Fruit fly (Drosophila melanogaster) whole organism, embryonic: ENCODE results near the gene wtrw.
A peak's percentile ranks its signal among the peaks of the same experiment; 100 is the strongest.

Source experiments
- CG10431 ChIP-seq: fragments of 200-800 bp; sonication (Bioruptor generic); optimal IDR thresholded peaks from 3 replicates; lab custom pipeline; 2018; ENCODE audit warnings: missing biosample characterization, mild to moderate bottlenecking, missing genetic modification characterization
- CG13775 ChIP-seq: fragments of 200-800 bp; sonication (Bioruptor generic); optimal IDR thresholded peaks from 3 replicates; lab custom pipeline; 2017; ENCODE audit warnings: missing biosample characterization, mild to moderate bottlenecking, missing genetic modification characterization
- CG2875 ChIP-seq: fragments of 200-800 bp; sonication (Bioruptor generic); optimal IDR thresholded peaks from 2 replicates; lab custom pipeline; 2017; ENCODE audit warnings: missing biosample characterization, mild to moderate bottlenecking, missing genetic modification characterization, missing genetic modification reagents
- CG7786 ChIP-seq: fragments of 200-800 bp; sonication (Bioruptor generic); optimal IDR thresholded peaks from 2 replicates; lab custom pipeline; 2016; ENCODE audit warnings: missing biosample characterization, missing genetic modification characterization
- Drgx ChIP-seq: fragments of 200-800 bp; sonication (Bioruptor generic); IDR thresholded peaks from 2 replicates; pipeline ENCODE4 v1.3.6; 2022; ENCODE audit warnings: missing biosample characterization, missing genetic modification characterization
- Lhr ChIP-seq: fragments of 200-800 bp; sonication (Bioruptor generic); optimal IDR thresholded peaks from 3 replicates; lab custom pipeline; 2017; ENCODE audit warnings: mild to moderate bottlenecking, missing biosample characterization, missing genetic modification reagents, missing genetic modification characterization
- Trl ChIP-seq, 3 experiments: fragments of >200 bp in 2 of 3; fragments of 200-800 bp in 1 of 3; sonication (Bioruptor generic) in 1 of 3; optimal IDR thresholded peaks; 2 replicates in 1 of 3; 3 replicates in 2 of 3; lab custom pipeline; 2016 to 2017; ENCODE audit warnings: missing biosample characterization in 1 of 3, missing genetic modification characterization in 1 of 3
- dmrt11E ChIP-seq: fragments of 200-800 bp; sonication (Bioruptor generic); optimal IDR thresholded peaks from 3 replicates; lab custom pipeline; 2018; ENCODE audit warnings: missing biosample characterization, mild to moderate bottlenecking, missing genetic modification characterization, moderate library complexity
- fd64A ChIP-seq: fragments of 200-800 bp; sonication (Bioruptor generic); optimal IDR thresholded peaks from 3 replicates; lab custom pipeline; 2018; ENCODE audit warnings: missing biosample characterization, mild to moderate bottlenecking, missing genetic modification characterization
- sisA ChIP-seq: fragments of 200-800 bp; sonication (Bioruptor generic); IDR thresholded peaks from 2 replicates; pipeline ENCODE4 v1.3.6; 2022; ENCODE audit warnings: missing biosample characterization, missing genetic modification characterization

dm6 chr3R:7892246-7893000 lies 1.3 kb downstream of the wtrw start:
- TF ChIP-seq dmrt11E (tag; lab: Kevin White, UChicago) (no peak), Trl (optimal IDR thresholded peaks at IDR 0.05; lab: Kevin White, UChicago) (no peak), Trl (GFP tag; optimal IDR thresholded peaks at IDR 0.05; lab: Kevin White, UChicago) (no peak), fd64A (GFP tag; lab: Kevin White, UChicago) (no peak), sisA (GFP tag; lab: Robert Waterston, UW) (peak; percentile 54; the same call in 1 of the 2 replicates), Lhr (no peak), Drgx (GFP tag; lab: Robert Waterston, UW) (peak; percentile 82), CG13775 (peak; percentile 37), CG7786 (GFP tag; lab: Kevin White, UChicago) (no peak), CG10431 (GFP tag; lab: Kevin White, UChicago) (no peak), CG2875 (GFP tag; lab: Kevin White, UChicago) (peak; percentile 20)
